Fruit fly (Drosophila melanogaster): ENCODE results near the gene CG16826.

- TF ChIP-seq ovo (GFP tag; optimal IDR thresholded peaks at IDR 0.05) (no peak), kay (GFP tag; ENCODE audit: borderline replicate concordance) (no peak), CG33017 (tag; optimal IDR thresholded peaks at IDR 0.05) (peak; percentile 26), pad (GFP tag; optimal IDR thresholded peaks at IDR 0.05) (no peak)
Measured at dm6 chr2L:13367378-13367777, 19.8 kb downstream of the CG16826 start, which contains the start of gene Tap42.
